Fruit fly (Drosophila melanogaster) whole organism, embryonic: ENCODE measurements around the gene Ppt1.

ENCODE experiments used
- Adf1 ChIP-seq: fragments of 200-800 bp; sonication (Bioruptor generic); IDR thresholded peaks from 2 replicates; pipeline ENCODE4 v1.3.6; 2022; ENCODE audit warnings: missing biosample characterization, missing genetic modification characterization
- CG14667 ChIP-seq: fragments of 200-800 bp; sonication (Bioruptor generic); IDR thresholded peaks from 2 replicates; pipeline ENCODE4 v1.3.6; 2022; ENCODE audit warnings: missing biosample characterization, missing genetic modification characterization
- CG1529 ChIP-seq: fragments of 200-800 bp; sonication (Bioruptor generic); optimal IDR thresholded peaks from 3 replicates; lab custom pipeline; 2018; ENCODE audit warnings: missing biosample characterization, missing genetic modification characterization
- CG15601 ChIP-seq: fragments of 200-800 bp; sonication (Bioruptor generic); optimal IDR thresholded peaks from 3 replicates; lab custom pipeline; 2019; ENCODE audit warnings: missing biosample characterization, mild to moderate bottlenecking, missing genetic modification characterization, moderate library complexity
- CG16815 ChIP-seq: fragments of 200-800 bp; sonication (Bioruptor generic); optimal IDR thresholded peaks from 3 replicates; lab custom pipeline; 2017; ENCODE audit warnings: missing biosample characterization, mild to moderate bottlenecking, missing genetic modification characterization
- CG17361 ChIP-seq: fragments of 200-800 bp; sonication (Bioruptor generic); IDR thresholded peaks from 3 replicates; pipeline ENCODE4 v1.3.6; 2022; ENCODE audit warnings: missing biosample characterization, missing genetic modification characterization
- CG17829 ChIP-seq: fragments of 200-800 bp; optimal IDR thresholded peaks from 2 replicates; lab custom pipeline; 2019; ENCODE audit warnings: missing biosample characterization, mild to moderate bottlenecking, missing genetic modification characterization, moderate library complexity
- CG30403 ChIP-seq: fragments of 200-800 bp; sonication (Bioruptor generic); optimal IDR thresholded peaks from 3 replicates; lab custom pipeline; 2016; ENCODE audit warnings: missing biosample characterization, missing genetic modification characterization
- CG32772 ChIP-seq: fragments of 200-800 bp; sonication (Bioruptor generic); IDR thresholded peaks from 2 replicates; pipeline ENCODE4 v1.3.6; 2022; ENCODE audit warnings: missing biosample characterization, missing genetic modification characterization
- CG3847 ChIP-seq: fragments of 200-800 bp; sonication (Bioruptor generic); IDR thresholded peaks from 2 replicates; pipeline ENCODE4 v1.3.6; 2022; ENCODE audit warnings: missing biosample characterization, missing genetic modification characterization
- CG4282 ChIP-seq: fragments of 200-800 bp; sonication (Bioruptor generic); optimal IDR thresholded peaks from 2 replicates; lab custom pipeline; 2016; ENCODE audit warnings: missing biosample characterization, missing genetic modification characterization
- CG4360 ChIP-seq: fragments of 200-800 bp; sonication (Bioruptor generic); IDR thresholded peaks from 2 replicates; pipeline ENCODE4 v1.3.6; 2022; ENCODE audit warnings: missing biosample characterization, missing genetic modification characterization
- CG4404 ChIP-seq: fragments of 200-800 bp; sonication (Bioruptor generic); IDR thresholded peaks from 2 replicates; pipeline ENCODE4 v1.3.6; 2022; ENCODE audit warnings: missing biosample characterization, missing genetic modification characterization
- CG4730 ChIP-seq: fragments of 200-800 bp; sonication (Bioruptor generic); IDR thresholded peaks from 2 replicates; pipeline ENCODE4 v1.3.6; 2022; ENCODE audit warnings: missing biosample characterization, missing genetic modification characterization
- CG4854 ChIP-seq: fragments of 200-800 bp; sonication (Bioruptor generic); optimal IDR thresholded peaks from 2 replicates; lab custom pipeline; 2016; ENCODE audit warnings: missing biosample characterization, missing genetic modification characterization, inconsistent platforms
- CG6689 ChIP-seq: fragments of 200-800 bp; sonication (Bioruptor generic); IDR thresholded peaks from 2 replicates; pipeline ENCODE4 v1.3.6; 2022; ENCODE audit warnings: missing biosample characterization, missing genetic modification characterization
- CG6791 ChIP-seq: fragments of 200-800 bp; sonication (Bioruptor generic); IDR thresholded peaks from 3 replicates; pipeline ENCODE4 v1.3.6; 2022; ENCODE audit warnings: missing biosample characterization, missing genetic modification characterization; ENCODE audit not compliant: partially characterized antibody
- CG8388 ChIP-seq: fragments of 200-800 bp; sonication (Bioruptor generic); optimal IDR thresholded peaks from 2 replicates; lab custom pipeline; 2019; ENCODE audit warnings: missing biosample characterization, mild to moderate bottlenecking, missing genetic modification characterization, moderate library complexity
- CG8924 ChIP-seq: fragments of 200-800 bp; optimal IDR thresholded peaks from 3 replicates; lab custom pipeline; 2019; ENCODE audit warnings: missing biosample characterization, mild to moderate bottlenecking, missing genetic modification characterization, moderate library complexity
- CrebB ChIP-seq: fragments of 200-800 bp; sonication (Bioruptor generic); optimal IDR thresholded peaks from 3 replicates; lab custom pipeline; 2018; ENCODE audit warnings: missing biosample characterization, mild to moderate bottlenecking, missing genetic modification characterization
- D19B ChIP-seq: fragments of 200-800 bp; sonication (Bioruptor generic); optimal IDR thresholded peaks from 2 replicates; lab custom pipeline; 2017; ENCODE audit warnings: missing biosample characterization, mild to moderate bottlenecking, missing genetic modification characterization
- H2.0 ChIP-seq: fragments of 200-800 bp; sonication (Bioruptor generic); IDR thresholded peaks from 2 replicates; pipeline ENCODE4 v1.3.6; 2022; ENCODE audit warnings: missing biosample characterization, missing genetic modification characterization
- NC2α ChIP-seq: fragments of 200-800 bp; sonication (Bioruptor generic); optimal IDR thresholded peaks from 2 replicates; lab custom pipeline; 2016; ENCODE audit warnings: missing biosample characterization, missing genetic modification characterization
- Oaz ChIP-seq: fragments of 200-800 bp; sonication (Bioruptor generic); IDR thresholded peaks from 2 replicates; pipeline ENCODE4 v1.3.6; 2022; ENCODE audit warnings: missing biosample characterization, missing genetic modification characterization
- Sry-δ ChIP-seq: fragments of 200-800 bp; sonication (Bioruptor generic); optimal IDR thresholded peaks from 2 replicates; lab custom pipeline; 2016; ENCODE audit warnings: missing biosample characterization, missing genetic modification characterization
- Ssrp ChIP-seq: fragments of 200-800 bp; sonication (Bioruptor generic); optimal IDR thresholded peaks from 2 replicates; lab custom pipeline; 2018; ENCODE audit warnings: missing biosample characterization, mild to moderate bottlenecking, missing genetic modification characterization, moderate library complexity
- TFAM ChIP-seq: fragments of 200-800 bp; sonication (Bioruptor generic); optimal IDR thresholded peaks from 2 replicates; lab custom pipeline; 2017; ENCODE audit warnings: missing biosample characterization, missing genetic modification characterization, inconsistent platforms
- abd-A ChIP-seq: fragments of 200-800 bp; sonication (Bioruptor generic); optimal IDR thresholded peaks from 3 replicates; lab custom pipeline; 2019; ENCODE audit warnings: missing biosample characterization, mild to moderate bottlenecking, missing genetic modification characterization, moderate library complexity
- al ChIP-seq: fragments of 200-800 bp; sonication (Bioruptor generic); IDR thresholded peaks from 2 replicates; pipeline ENCODE4 v1.3.6; 2022; ENCODE audit warnings: missing biosample characterization, missing genetic modification characterization
- bigmax ChIP-seq: fragments of 200-800 bp; sonication (Bioruptor generic); optimal IDR thresholded peaks from 2 replicates; lab custom pipeline; 2018; ENCODE audit warnings: missing biosample characterization, mild to moderate bottlenecking, missing genetic modification characterization
- ci ChIP-seq: fragments of 200-800 bp; sonication (Bioruptor generic); IDR thresholded peaks from 3 replicates; pipeline ENCODE4 v1.3.6; 2022; ENCODE audit warnings: missing biosample characterization, missing genetic modification characterization
- crol ChIP-seq: fragments of 200-800 bp; sonication (Bioruptor generic); IDR thresholded peaks from 2 replicates; pipeline ENCODE4 v1.3.6; 2022; ENCODE audit warnings: missing biosample characterization, missing genetic modification characterization
- disco-r ChIP-seq: fragments of 200-800 bp; sonication (Bioruptor generic); optimal IDR thresholded peaks from 2 replicates; lab custom pipeline; 2016; ENCODE audit warnings: missing biosample characterization, missing genetic modification characterization
- dmrt11E ChIP-seq: fragments of 200-800 bp; sonication (Bioruptor generic); optimal IDR thresholded peaks from 3 replicates; lab custom pipeline; 2018; ENCODE audit warnings: missing biosample characterization, mild to moderate bottlenecking, missing genetic modification characterization, moderate library complexity
- ems ChIP-seq: fragments of 200-800 bp; sonication (Bioruptor generic); optimal IDR thresholded peaks from 3 replicates; lab custom pipeline; 2016; ENCODE audit warnings: missing biosample characterization, missing genetic modification characterization
- gcm ChIP-seq: fragments of 200-800 bp; sonication (Bioruptor generic); optimal IDR thresholded peaks from 2 replicates; lab custom pipeline; 2019; ENCODE audit warnings: missing biosample characterization, mild to moderate bottlenecking, missing genetic modification characterization, moderate library complexity
- gsb-n ChIP-seq: fragments of 200-800 bp; sonication (Bioruptor generic); optimal IDR thresholded peaks from 3 replicates; lab custom pipeline; 2018; ENCODE audit warnings: missing biosample characterization, mild to moderate bottlenecking, missing genetic modification characterization
- ind ChIP-seq: fragments of 200-800 bp; sonication (Bioruptor generic); optimal IDR thresholded peaks from 3 replicates; lab custom pipeline; 2016; ENCODE audit warnings: missing biosample characterization, missing genetic modification characterization
- kni ChIP-seq: fragments of 200-800 bp; sonication (Bioruptor generic); optimal IDR thresholded peaks from 3 replicates; lab custom pipeline; 2017; ENCODE audit warnings: mild to moderate bottlenecking, missing biosample characterization, missing genetic modification reagents, missing genetic modification characterization
- lov ChIP-seq, 2 experiments: fragments of 200-800 bp in 1 of 2; fragments of >200 bp in 1 of 2; sonication (Bioruptor generic) in 1 of 2; IDR thresholded peaks in 1 of 2; optimal IDR thresholded peaks in 1 of 2; 2 replicates in 1 of 2; 3 replicates in 1 of 2; pipeline versions ENCODE4 v1.3.6 to Lab custom; 2017 to 2022; ENCODE audit warnings: missing biosample characterization in 1 of 2, missing genetic modification characterization in 1 of 2
- pan ChIP-seq, 4 experiments: fragments of >200 bp in 3 of 4; fragments of 200-800 bp in 1 of 4; sonication (Bioruptor generic) in 1 of 4; optimal IDR thresholded peaks in 3 of 4; IDR thresholded peaks in 1 of 4; 2 replicates each; pipeline versions ENCODE4 v1.3.6 to Lab custom; 2017 to 2022; ENCODE audit warnings: missing biosample characterization in 2 of 4, missing genetic modification characterization in 2 of 4, mixed read lengths in 1 of 4
- pb ChIP-seq: fragments of 200-800 bp; sonication (Bioruptor generic); optimal IDR thresholded peaks from 3 replicates; lab custom pipeline; 2016; ENCODE audit warnings: missing biosample characterization, missing genetic modification characterization
- peb ChIP-seq: fragments of 200-800 bp; sonication (Bioruptor generic); IDR thresholded peaks from 2 replicates; pipeline ENCODE4 v1.3.6; 2022; ENCODE audit warnings: missing biosample characterization, missing genetic modification characterization
- phol ChIP-seq: fragments of 200-800 bp; sonication (Bioruptor generic); optimal IDR thresholded peaks from 3 replicates; lab custom pipeline; 2018; ENCODE audit warnings: missing biosample characterization, mild to moderate bottlenecking, missing genetic modification characterization, moderate library complexity
- sr ChIP-seq: fragments of 200-800 bp; sonication (Bioruptor generic); IDR thresholded peaks from 3 replicates; pipeline ENCODE4 v1.3.6; 2022; ENCODE audit warnings: missing biosample characterization, missing genetic modification characterization
- ssp ChIP-seq: fragments of 200-800 bp; sonication (Bioruptor generic); IDR thresholded peaks from 2 replicates; pipeline ENCODE4 v1.3.6; 2022; ENCODE audit warnings: missing biosample characterization, missing genetic modification characterization
- stc ChIP-seq: fragments of 200-800 bp; sonication (Bioruptor generic); IDR thresholded peaks from 2 replicates; pipeline ENCODE4 v1.3.6; 2022; ENCODE audit warnings: missing biosample characterization, missing genetic modification characterization
- trem ChIP-seq: fragments of 200-800 bp; optimal IDR thresholded peaks from 3 replicates; lab custom pipeline; 2019; ENCODE audit warnings: missing biosample characterization, mild to moderate bottlenecking, missing genetic modification characterization, moderate library complexity

The Ppt1 gene

dm6 chrX:8671348-8672298 is 18.4 kb downstream of the Ppt1 start (continued):
- TF ChIP-seq CG8388 (GFP tag; lab: Kevin White, UChicago) (peak; percentile 45), CG14667 (peak; percentile 36), gcm (GFP tag; lab: Kevin White, UChicago) (peak; percentile 41), gsb-n (tag; lab: Kevin White, UChicago) (peak; percentile 40), pan (optimal IDR thresholded peaks at IDR 0.05; lab: Kevin White, UChicago) (peak in 1 of 2 experiments; percentile 8), pan (GFP tag; optimal IDR thresholded peaks at IDR 0.05 in 1 of 2, IDR thresholded peaks at IDR 0.05 in 1 of 2) (no peak), CG4360 (0 out of 2 replicates have a peak, but pooled peaks have one; percentile 16), CG17829 (tag; lab: Kevin White, UChicago) (peak; percentile 60), bigmax (GFP tag; lab: Kevin White, UChicago) (no peak), ems (GFP tag; lab: Kevin White, UChicago) (peak; percentile 32), D19B (GFP tag; lab: Kevin White, UChicago) (peak; percentile 15), CG30403 (GFP tag; lab: Kevin White, UChicago) (peak; percentile 30), CG3847 (no peak), Sry-δ (no peak), phol (tag; lab: Kevin White, UChicago) (peak; percentile 61), CG8924 (tag; lab: Kevin White, UChicago) (peak; percentile 40), CG17361 (GFP tag; lab: Robert Waterston, UW) (peak; percentile 65), ci (GFP tag; lab: Robert Waterston, UW) (peak; percentile 85), CG6791 (GFP tag; lab: Robert Waterston, UW) (no peak), crol (GFP tag; lab: Robert Waterston, UW) (peak; percentile 84), CG32772 (GFP tag; lab: Robert Waterston, UW) (peak; percentile 55), CG15601 (tag; lab: Kevin White, UChicago) (peak; percentile 26), ssp (GFP tag; lab: Robert Waterston, UW) (peak; percentile 32; the same call in 1 of the 2 replicates), CG16815 (GFP tag; lab: Kevin White, UChicago) (peak; percentile 44), Ssrp (tag; lab: Kevin White, UChicago) (peak; percentile 30), abd-A (tag; lab: Kevin White, UChicago) (peak; percentile 3), stc (0 out of 2 replicates have a peak, but pooled peaks have one; percentile 64), H2.0 (GFP tag; lab: Robert Waterston, UW) (peak; percentile 46; the same call in 1 of the 2 replicates)

dm6 chrX:8669434-8669833 is 20.6 kb downstream of the Ppt1 start:
- TF ChIP-seq CG8924 (tag; lab: Kevin White, UChicago) (no peak), disco-r (GFP tag; lab: Kevin White, UChicago) (no peak), CG4730 (GFP tag; lab: Robert Waterston, UW) (no peak), Adf1 (GFP tag; lab: Robert Waterston, UW) (no peak), peb (no peak), al (GFP tag; lab: Robert Waterston, UW) (no peak), TFAM (GFP tag; lab: Kevin White, UChicago) (no peak), CG4282 (GFP tag; lab: Kevin White, UChicago) (no peak), Oaz (GFP tag; lab: Robert Waterston, UW) (no peak), CG1529 (GFP tag; lab: Kevin White, UChicago) (no peak), NC2α (no peak), CrebB (tag; lab: Kevin White, UChicago) (no peak), trem (tag; lab: Kevin White, UChicago) (no peak), CG4404 (peak; percentile 40; the same call in 1 of the 2 replicates), pb (GFP tag; lab: Kevin White, UChicago) (no peak), kni (GFP tag; lab: Kevin White, UChicago) (no peak), CG6689 (peak; percentile 57), dmrt11E (tag; lab: Kevin White, UChicago) (peak; percentile 56), CG4854 (GFP tag; lab: Kevin White, UChicago) (no peak), lov (optimal IDR thresholded peaks at IDR 0.05; lab: Kevin White, UChicago) (no peak), lov (GFP tag; IDR thresholded peaks at IDR 0.05; lab: Robert Waterston, UW) (no peak), ind (GFP tag; lab: Kevin White, UChicago) (no peak), sr (no peak)
